Worm (Caenorhabditis elegans) whole organism, young adult: ENCODE results near the gene ttn-1.

Experiments
- B0336.3 ChIP-seq: fragments of 200-800 bp; sonication (Bioruptor generic); IDR thresholded peaks from 2 replicates; pipeline ENCODE4 v1.3.6; 2022; ENCODE audit warnings: missing genetic modification characterization, missing compliant biosample characterization
- F33H1.4 ChIP-seq: fragments of 200-800 bp; sonication (Bioruptor generic); IDR thresholded peaks from 2 replicates; pipeline ENCODE4 v1.3.6; 2022; ENCODE audit warnings: missing genetic modification reagents, missing genetic modification characterization, missing compliant biosample characterization
- F57A8.1 ChIP-seq: fragments of 200-800 bp; sonication (Bioruptor generic); optimal IDR thresholded peaks from 2 replicates; lab custom pipeline; 2018; ENCODE audit warnings: mild to moderate bottlenecking, missing genetic modification characterization, moderate library complexity, missing compliant biosample characterization
- F57C9.4 ChIP-seq: sonication (generic microtip); optimal IDR thresholded peaks from 2 replicates; lab custom pipeline; 2017; ENCODE audit warnings: mild to moderate bottlenecking, missing genetic modification characterization, missing compliant biosample characterization
- K11D2.4 ChIP-seq: fragments of 200-800 bp; sonication (Bioruptor generic); IDR thresholded peaks from 2 replicates; pipeline ENCODE4 v1.3.6; 2022; ENCODE audit warnings: missing genetic modification reagents, missing genetic modification characterization, missing compliant biosample characterization
- Y56A3A.18 ChIP-seq: fragments of 200-800 bp; sonication (Bioruptor generic); IDR thresholded peaks from 2 replicates; pipeline ENCODE4 v1.3.6; 2022; ENCODE audit warnings: missing genetic modification reagents, missing genetic modification characterization, missing compliant biosample characterization
- akir-1 ChIP-seq: fragments of 200-800 bp; sonication (Bioruptor generic); optimal IDR thresholded peaks from 2 replicates; lab custom pipeline; 2018; ENCODE audit warnings: mild to moderate bottlenecking, missing genetic modification characterization, moderate library complexity, missing compliant biosample characterization
- aptf-2 ChIP-seq: fragments of 200-800 bp; sonication (Bioruptor generic); conservative IDR thresholded peaks from 2 replicates; pipeline ENCODE4 v1.3.6; 2022; ENCODE audit warnings: missing genetic modification reagents, missing genetic modification characterization, missing compliant biosample characterization
- atf-7 ChIP-seq: sonication (generic microtip); optimal IDR thresholded peaks from 2 replicates; lab custom pipeline; 2017; ENCODE audit warnings: mild to moderate bottlenecking, missing genetic modification characterization, missing compliant biosample characterization
- ccch-3 ChIP-seq: fragments of 200-800 bp; sonication (Bioruptor generic); optimal IDR thresholded peaks from 2 replicates; lab custom pipeline; 2018; ENCODE audit warnings: mild to moderate bottlenecking, missing genetic modification characterization, missing compliant biosample characterization
- cebp-1 ChIP-seq, 2 experiments: fragments of 200-800 bp in 1 of 2; sonication (Bioruptor generic) in 1 of 2; sonication (generic microtip) in 1 of 2; IDR thresholded peaks in 1 of 2; optimal IDR thresholded peaks in 1 of 2; 2 replicates each; pipeline versions ENCODE4 v1.3.6 to Lab custom; 2017 to 2022; ENCODE audit warnings: missing compliant biosample characterization in 2 of 2, missing genetic modification characterization in 2 of 2, mild to moderate bottlenecking in 1 of 2, missing genetic modification reagents in 1 of 2, moderate library complexity in 1 of 2
- ceh-27 ChIP-seq: fragments of 200-800 bp; sonication (Bioruptor generic); optimal IDR thresholded peaks from 2 replicates; lab custom pipeline; 2018; ENCODE audit warnings: mild to moderate bottlenecking, missing genetic modification characterization, moderate library complexity, missing compliant biosample characterization
- chd-7 ChIP-seq: sonication (generic microtip); optimal IDR thresholded peaks from 2 replicates; lab custom pipeline; 2016; ENCODE audit warnings: mild to moderate bottlenecking, missing genetic modification characterization, moderate library complexity, missing compliant biosample characterization
- dox-1 ChIP-seq: fragments of 200-800 bp; sonication (Bioruptor generic); IDR thresholded peaks from 2 replicates; pipeline ENCODE4 v1.3.6; 2022; ENCODE audit warnings: missing genetic modification reagents, missing genetic modification characterization, missing compliant biosample characterization
- dpff-1 ChIP-seq: sonication (generic microtip); optimal IDR thresholded peaks from 2 replicates; lab custom pipeline; 2017; ENCODE audit warnings: mild to moderate bottlenecking, missing genetic modification characterization, missing compliant biosample characterization
- hlh-26 ChIP-seq: fragments of 200-800 bp; sonication (Bioruptor generic); conservative IDR thresholded peaks from 2 replicates; pipeline ENCODE4 v1.3.6; 2022; ENCODE audit warnings: missing genetic modification reagents, missing genetic modification characterization, missing compliant biosample characterization
- hmg-1.2 ChIP-seq: fragments of 200-800 bp; sonication (Bioruptor generic); IDR thresholded peaks from 2 replicates; pipeline ENCODE4 v1.3.6; 2022; ENCODE audit warnings: missing genetic modification reagents, missing genetic modification characterization, missing compliant biosample characterization
- let-607 ChIP-seq, 2 experiments: fragments of 200-800 bp in 1 of 2; sonication (Bioruptor generic) in 1 of 2; sonication (generic microtip) in 1 of 2; optimal IDR thresholded peaks; 2 replicates each; lab custom pipeline; 2016 to 2018; ENCODE audit warnings: mild to moderate bottlenecking in 2 of 2, missing compliant biosample characterization in 2 of 2, missing genetic modification characterization in 2 of 2, moderate library complexity in 2 of 2, missing genotype in 1 of 2
- lin-40 ChIP-seq: sonication (generic microtip); optimal IDR thresholded peaks from 2 replicates; lab custom pipeline; 2016; ENCODE audit warnings: missing genetic modification characterization, mild to moderate bottlenecking, missing compliant biosample characterization, missing genotype, missing genetic modification reagents
- lin-54 ChIP-seq: fragments of 200-800 bp; sonication (Bioruptor generic); optimal IDR thresholded peaks from 2 replicates; lab custom pipeline; 2018; ENCODE audit warnings: mild to moderate bottlenecking, missing genetic modification characterization, missing compliant biosample characterization
- madf-10 ChIP-seq: sonication (generic microtip); optimal IDR thresholded peaks from 2 replicates; lab custom pipeline; 2016; ENCODE audit warnings: mild to moderate bottlenecking, missing genetic modification characterization, missing compliant biosample characterization
- mcd-1 ChIP-seq: fragments of 200-800 bp; sonication (Bioruptor generic); IDR thresholded peaks from 2 replicates; pipeline ENCODE4 v1.3.6; 2022; ENCODE audit warnings: missing genetic modification reagents, missing genetic modification characterization, missing compliant biosample characterization
- mxl-1 ChIP-seq: sonication (generic microtip); optimal IDR thresholded peaks from 2 replicates; lab custom pipeline; 2016; ENCODE audit warnings: missing genetic modification characterization, missing compliant biosample characterization
- nfya-1 ChIP-seq: sonication (generic microtip); optimal IDR thresholded peaks from 2 replicates; lab custom pipeline; 2017; ENCODE audit warnings: antibody characterized with exemption, missing compliant biosample characterization, missing genetic modification characterization, borderline replicate concordance; ENCODE audit not compliant: insufficient read depth
- nfyb-1 ChIP-seq: fragments of 200-800 bp; sonication (Bioruptor generic); IDR thresholded peaks from 2 replicates; pipeline ENCODE4 v1.3.6; 2022; ENCODE audit warnings: missing genetic modification reagents, missing genetic modification characterization, missing compliant biosample characterization
- nhr-179 ChIP-seq: sonication (generic microtip); optimal IDR thresholded peaks from 2 replicates; lab custom pipeline; 2016; ENCODE audit warnings: mild to moderate bottlenecking, missing genetic modification characterization, missing compliant biosample characterization
- nhr-80 ChIP-seq: sonication (generic microtip); optimal IDR thresholded peaks from 2 replicates; lab custom pipeline; 2016; ENCODE audit warnings: missing genetic modification characterization, missing compliant biosample characterization
- pha-4 ChIP-seq: fragments of 150-350 bp; sonication (generic microtip); optimal IDR thresholded peaks from 2 replicates; lab custom pipeline; 2014; ENCODE audit warnings: missing biosample characterization, missing genetic modification reagents, missing genetic modification characterization
- snpc-1.3 ChIP-seq: sonication (generic microtip); optimal IDR thresholded peaks from 2 replicates; lab custom pipeline; 2017; ENCODE audit warnings: missing genetic modification characterization, mild to moderate bottlenecking, missing compliant biosample characterization, antibody characterized with exemption, moderate library complexity, missing genotype, missing genetic modification reagents; ENCODE audit not compliant: insufficient read depth
- snpc-3.4 ChIP-seq: sonication (generic microtip); optimal IDR thresholded peaks from 2 replicates; lab custom pipeline; 2017; ENCODE audit warnings: missing genetic modification characterization, mild to moderate bottlenecking, missing compliant biosample characterization, antibody characterized with exemption, moderate library complexity, missing genotype, missing genetic modification reagents
- snpc-4 ChIP-seq, 5 experiments: fragments of 150-350 bp in 1 of 5; sonication (generic microtip) in 4 of 5; optimal IDR thresholded peaks; 2 replicates each; lab custom pipeline; 2014 to 2018; ENCODE audit warnings: missing genetic modification characterization in 5 of 5, missing biosample characterization in 3 of 5, antibody characterized with exemption in 2 of 5, mild to moderate bottlenecking in 2 of 5, missing compliant biosample characterization in 2 of 5, missing genotype in 2 of 5, moderate library complexity in 2 of 5, missing genetic modification reagents in 1 of 5
- somi-1 ChIP-seq: fragments of 200-800 bp; sonication (Bioruptor generic); optimal IDR thresholded peaks from 2 replicates; lab custom pipeline; 2018; ENCODE audit warnings: mild to moderate bottlenecking, missing genetic modification characterization, missing compliant biosample characterization
- tbp1 ChIP-seq: fragments of 200-800 bp; sonication (Bioruptor generic); optimal IDR thresholded peaks from 2 replicates; lab custom pipeline; 2018; ENCODE audit warnings: mild to moderate bottlenecking, missing genetic modification characterization, missing compliant biosample characterization
- unc-62 ChIP-seq: fragments of 150-350 bp; optimal IDR thresholded peaks from 2 replicates; lab custom pipeline; 2014; ENCODE audit warnings: missing biosample characterization, missing genetic modification reagents, missing genetic modification characterization
- zfh-2 ChIP-seq: fragments of 200-800 bp; sonication (Bioruptor generic); conservative IDR thresholded peaks from 2 replicates; pipeline ENCODE4 v1.3.6; 2022; ENCODE audit warnings: missing genetic modification reagents, missing genetic modification characterization, missing compliant biosample characterization
- ztf-22 ChIP-seq: fragments of 200-800 bp; sonication (Bioruptor generic); optimal IDR thresholded peaks from 2 replicates; lab custom pipeline; 2018; ENCODE audit warnings: mild to moderate bottlenecking, missing genetic modification characterization, moderate library complexity, missing compliant biosample characterization
- ztf-25 ChIP-seq: fragments of 200-800 bp; sonication (Bioruptor generic); IDR thresholded peaks from 2 replicates; pipeline ENCODE4 v1.3.6; 2022; ENCODE audit warnings: missing genetic modification reagents, missing genetic modification characterization, missing compliant biosample characterization
- ztf-26 ChIP-seq: sonication (generic microtip); optimal IDR thresholded peaks from 2 replicates; lab custom pipeline; 2017; ENCODE audit warnings: missing genetic modification characterization, missing compliant biosample characterization

The ttn-1 gene

DNA sequence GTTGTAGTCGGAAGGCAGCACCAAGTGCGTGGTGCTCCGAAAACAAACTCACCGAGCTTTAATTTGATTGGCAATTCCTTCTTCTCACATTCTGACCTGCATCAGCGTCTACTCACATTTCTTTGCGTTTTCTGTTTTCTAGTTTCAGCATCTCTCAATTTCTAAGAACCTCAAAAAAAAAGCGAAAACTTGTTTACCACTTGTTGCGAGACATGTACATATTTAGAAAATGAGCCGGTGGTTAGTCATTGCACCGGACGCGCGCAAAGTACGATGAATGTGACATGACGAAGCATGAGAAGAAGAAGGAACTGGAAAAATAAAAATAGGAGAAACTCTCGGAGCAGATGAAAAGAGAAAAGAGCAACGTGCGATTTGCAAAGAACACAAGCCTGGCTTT is 42.2 kb upstream of the ttn-1 start (continued):
- no peak for TF ChIP-seq unc-62 (GFP tag; lab: Kevin White, UChicago)
- TF ChIP-seq, all 124 proteins: peak for 0

DNA sequence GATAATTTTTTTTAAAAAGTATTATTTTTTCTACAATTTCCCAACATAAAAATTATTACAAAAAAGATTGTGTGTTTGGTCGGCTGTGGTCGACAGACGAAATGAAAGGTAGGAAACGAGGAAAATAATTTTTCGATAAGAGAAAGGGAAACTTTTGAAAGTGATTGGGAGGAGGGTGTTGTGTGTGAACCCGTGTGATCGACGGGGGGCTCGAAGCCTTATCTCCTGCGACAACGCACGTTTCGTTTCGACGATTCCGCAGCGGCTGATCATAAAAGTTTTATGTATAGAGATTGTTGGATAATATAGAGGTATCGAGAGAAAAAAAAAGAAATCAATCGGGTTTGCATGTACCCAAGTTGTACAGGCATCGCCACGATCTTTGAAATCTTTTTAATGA is 40.8 kb upstream of the ttn-1 start:
- TF ChIP-seq F33H1.4 (GFP tag; lab: Robert Waterston, UW) (no peak), dpff-1 (no peak), nhr-80 (peak; percentile 93), K11D2.4 (no peak), dox-1 (GFP tag; lab: Robert Waterston, UW) (peak; percentile 33; the same call in 1 of the 2 replicates), F57C9.4 (tag; lab: Kevin White, UChicago) (no peak), akir-1 (GFP tag; lab: Kevin White, UChicago) (no peak), hmg-1.2 (0 out of 2 replicates have a peak, but pooled peaks have one; percentile 7), snpc-1.3 (tag; lab: Kevin White, UChicago) (no peak), tbp1 (GFP tag; lab: Kevin White, UChicago) (peak; percentile 7), nhr-179 (no peak), lin-54 (GFP tag; lab: Kevin White, UChicago) (peak; percentile 17), madf-10 (tag; lab: Kevin White, UChicago) (peak; percentile 46), lin-40 (peak; percentile 13), snpc-4 (GFP tag; optimal IDR thresholded peaks at IDR 0.05; lab: Kevin White, UChicago) (no peak), snpc-4 (tag; optimal IDR thresholded peaks at IDR 0.05; lab: Kevin White, UChicago) (peak in 1 of 4 experiments; percentile 2), nfyb-1 (GFP tag; lab: Robert Waterston, UW) (0 out of 2 replicates have a peak, but pooled peaks have one; percentile 55), zfh-2 (GFP tag; lab: Robert Waterston, UW) (0 out of 2 replicates have a peak, but pooled peaks have one; percentile 11), chd-7 (peak; percentile 4), atf-7 (tag; lab: Kevin White, UChicago) (peak; percentile 46), ztf-22 (GFP tag; lab: Kevin White, UChicago) (peak; percentile 76), cebp-1 (GFP tag; IDR thresholded peaks at IDR 0.05; lab: Robert Waterston, UW) (no peak), cebp-1 (tag; optimal IDR thresholded peaks at IDR 0.05; lab: Kevin White, UChicago) (peak; percentile 47)
- TF ChIP-seq, all 124 proteins: peak for 14

DNA sequence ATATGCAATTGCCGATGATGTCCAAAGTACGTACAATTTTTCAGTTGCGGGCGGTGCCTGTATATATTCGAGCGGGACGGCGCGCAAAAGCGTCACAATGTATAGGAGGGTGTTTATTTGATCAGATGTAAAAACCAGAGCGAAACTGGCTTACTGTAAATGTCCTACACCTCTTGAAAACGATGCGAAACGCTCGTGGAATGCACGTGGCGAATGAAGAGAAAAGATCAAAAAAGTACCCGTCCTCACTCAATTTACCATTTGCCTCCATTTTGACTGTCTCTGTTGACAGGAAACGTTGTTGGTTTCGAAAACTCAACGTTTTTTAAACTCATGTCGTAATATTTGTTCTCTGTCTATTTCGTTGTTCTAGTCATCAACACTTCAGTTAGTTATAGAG is 38.3 kb upstream of the ttn-1 start:
- 0 out of 2 replicates have a peak, but pooled peaks have one; percentile 27 for TF ChIP-seq B0336.3 (GFP tag; lab: Robert Waterston, UW)
- no peak for TF ChIP-seq cebp-1 (GFP tag; IDR thresholded peaks at IDR 0.05; lab: Robert Waterston, UW)
- peak; percentile 67 for TF ChIP-seq cebp-1 (tag; optimal IDR thresholded peaks at IDR 0.05; lab: Kevin White, UChicago)
- TF ChIP-seq mcd-1 (GFP tag; lab: Robert Waterston, UW): peak; percentile 37; the same call in 1 of the 2 replicates
- peak; percentile 21 for TF ChIP-seq madf-10 (tag; lab: Kevin White, UChicago)
- peak; percentile 88 for TF ChIP-seq pha-4
- TF ChIP-seq lin-40: peak; percentile 48
- TF ChIP-seq let-607 (tag; optimal IDR thresholded peaks at IDR 0.05; lab: Kevin White, UChicago): peak in 1 of 2 experiments; percentile 36
- TF ChIP-seq tbp1 (GFP tag; lab: Kevin White, UChicago): peak; percentile 25
- no peak for TF ChIP-seq snpc-3.4 (tag; lab: Kevin White, UChicago)
- TF ChIP-seq ztf-22 (GFP tag; lab: Kevin White, UChicago): peak; percentile 15
- peak; percentile 38 for TF ChIP-seq ztf-26 (tag; lab: Kevin White, UChicago)
- TF ChIP-seq aptf-2: no peak
- no peak for TF ChIP-seq ccch-3 (GFP tag; lab: Kevin White, UChicago)
- TF ChIP-seq somi-1 (GFP tag; lab: Kevin White, UChicago): peak; percentile 40
- TF ChIP-seq nhr-80: peak; percentile 57
- TF ChIP-seq mxl-1: no peak
- TF ChIP-seq F57A8.1 (GFP tag; lab: Kevin White, UChicago): no peak
- TF ChIP-seq ztf-25 (GFP tag; lab: Robert Waterston, UW): no peak
- no peak for TF ChIP-seq hlh-26 (GFP tag; lab: Robert Waterston, UW)
- no peak for TF ChIP-seq nfya-1 (tag; lab: Kevin White, UChicago)
- peak; percentile 20 for TF ChIP-seq ceh-27 (GFP tag; lab: Kevin White, UChicago)
- TF ChIP-seq Y56A3A.18: no peak
- TF ChIP-seq atf-7 (tag; lab: Kevin White, UChicago): peak; percentile 29
